Worm (Caenorhabditis elegans): ENCODE results near the gene str-81.

- TF ChIP-seq nhr-12 (tag; optimal IDR thresholded peaks at IDR 0.05) (no peak), ces-1 (GFP tag; optimal IDR thresholded peaks at IDR 0.05) (no peak), dsc-1 (tag; optimal IDR thresholded peaks at IDR 0.05) (no peak), zag-1 (tag; optimal IDR thresholded peaks at IDR 0.05) (no peak)
These were observed 45.4 kb downstream of the str-81 start for ce11 chrV:19205450-19205849.

Data from whole organism, L1 larva.